Worm (Caenorhabditis elegans): ENCODE data around the gene fbxb-24.
A peak's percentile ranks its signal among the peaks of the same experiment; 100 is the strongest.

fbxb-24 gene

ce11 chrIII:11936668-11937276, 28.0 kb downstream of the fbxb-24 start:
- TF ChIP-seq set-16 (GFP tag; IDR thresholded peaks at IDR 0.05) = peak; percentile 86
- peak in 1 of 2 experiments; percentile 53 for TF ChIP-seq unc-62 (GFP tag; optimal IDR thresholded peaks at IDR 0.05 in 1 of 2)
- TF ChIP-seq unc-62 (tag; optimal IDR thresholded peaks at IDR 0.05) = no peak
- TF ChIP-seq ZK337.2 (GFP tag; IDR thresholded peaks at IDR 0.05) = no peak
- TF ChIP-seq hlh-30 (tag; optimal IDR thresholded peaks at IDR 0.05; ENCODE audit: insufficient read depth) = no peak
- TF ChIP-seq dmd-9 (GFP tag; IDR thresholded peaks at IDR 0.05) = no peak
- TF ChIP-seq Y48G9A.11 (GFP tag; IDR thresholded peaks at IDR 0.05) = no peak
- TF ChIP-seq spr-1 (tag; optimal IDR thresholded peaks at IDR 0.05) = no peak

ce11 chrIII:11937911-11938310, 29.2 kb downstream of the fbxb-24 start:
- TF ChIP-seq zfp-2 (tag; optimal IDR thresholded peaks at IDR 0.05) = no peak
- TF ChIP-seq aly-2 (tag; optimal IDR thresholded peaks at IDR 0.05) = no peak
- TF ChIP-seq nhr-102 (tag; optimal IDR thresholded peaks at IDR 0.05) = no peak

- TF ChIP-seq aha-1 (tag) = peak; percentile 54
- no peak for TF ChIP-seq mes-2 (tag; optimal IDR thresholded peaks at IDR 0.05; ENCODE audit: poor library complexity, severe bottlenecking)
- TF ChIP-seq unc-62 (GFP tag; optimal IDR thresholded peaks at IDR 0.05 in 1 of 2) = peak in 1 of 2 experiments; percentile 91
- TF ChIP-seq unc-62 (tag; optimal IDR thresholded peaks at IDR 0.05) = no peak
- no peak for TF ChIP-seq mxl-2 (GFP tag; conservative IDR thresholded peaks at IDR 0.05)
- TF ChIP-seq F26F4.8 (GFP tag; conservative IDR thresholded peaks at IDR 0.05) = no peak
- no peak for TF ChIP-seq hif-1 (tag; optimal IDR thresholded peaks at IDR 0.05)
- TF ChIP-seq fkh-10 (GFP tag; optimal IDR thresholded peaks at IDR 0.05) = no peak
These were observed 29.8 kb downstream of the fbxb-24 start for ce11 chrIII:11938525-11938924.

ce11 chrIII:11942664-11943063, 33.9 kb downstream of the fbxb-24 start:
- TF ChIP-seq daf-16 (GFP tag; optimal IDR thresholded peaks at IDR 0.05) (peak in 1 of 2 experiments; percentile 73), daf-16 (tag; optimal IDR thresholded peaks at IDR 0.05) (no peak), daf-8 (GFP tag; IDR thresholded peaks at IDR 0.05) (no peak), nhr-6 (tag; optimal IDR thresholded peaks at IDR 0.05) (no peak), dpl-1 (GFP tag; optimal IDR thresholded peaks at IDR 0.05) (no peak), lin-38 (GFP tag; IDR thresholded peaks at IDR 0.05) (no peak), nhr-42 (GFP tag; IDR thresholded peaks at IDR 0.05) (0 out of 2 replicates have a peak, but pooled peaks have one; percentile 11), mxl-3 (GFP tag; optimal IDR thresholded peaks at IDR 0.05) (no peak), D1046.2 (GFP tag; IDR thresholded peaks at IDR 0.05) (0 out of 2 replicates have a peak, but pooled peaks have one; percentile 12), aha-1 (tag) (peak; percentile 81), hlh-11 (tag; optimal IDR thresholded peaks at IDR 0.05) (peak; percentile 55)

ce11 chrIII:11946062-11946749, 37.4 kb downstream of the fbxb-24 start:
- peak; percentile 100 for TF ChIP-seq mes-2 (tag; optimal IDR thresholded peaks at IDR 0.05; ENCODE audit: poor library complexity, severe bottlenecking)
- TF ChIP-seq F37D6.2 (tag; optimal IDR thresholded peaks at IDR 0.05) = peak; percentile 71
- TF ChIP-seq T26A8.4 (GFP tag; IDR thresholded peaks at IDR 0.05) = 0 out of 2 replicates have a peak, but pooled peaks have one; percentile 53
- TF ChIP-seq duxl-1 (tag; optimal IDR thresholded peaks at IDR 0.05; ENCODE audit: poor library complexity) = peak; percentile 93
- TF ChIP-seq snpc-1.2 (GFP tag; IDR thresholded peaks at IDR 0.05) = no peak
- peak; percentile 66 for TF ChIP-seq sdz-12 (GFP tag; optimal IDR thresholded peaks at IDR 0.05)
- TF ChIP-seq hif-1 (tag; optimal IDR thresholded peaks at IDR 0.05) = peak in 1 of 2 experiments; percentile 91
- no peak for TF ChIP-seq unc-39 (tag; optimal IDR thresholded peaks at IDR 0.05)
- TF ChIP-seq nhr-41 (GFP tag; IDR thresholded peaks at IDR 0.05) = no peak
- TF ChIP-seq Y5F2A.4 (GFP tag; optimal IDR thresholded peaks at IDR 0.05) = no peak
- TF ChIP-seq tra-1 (GFP tag; IDR thresholded peaks at IDR 0.05) = peak; percentile 85; the same call in 1 of the 2 replicates
- peak; percentile 20 for TF ChIP-seq nhr-48 (tag; optimal IDR thresholded peaks at IDR 0.05)
- peak; percentile 3 for TF ChIP-seq nhr-77 (tag; optimal IDR thresholded peaks at IDR 0.05)
- TF ChIP-seq lsy-2 (tag; optimal IDR thresholded peaks at IDR 0.05) = peak in 1 of 2 experiments; percentile 93
- TF ChIP-seq attf-4 (tag; optimal IDR thresholded peaks at IDR 0.05) = no peak
- no peak for TF ChIP-seq daf-19 (GFP tag; conservative IDR thresholded peaks at IDR 0.05)
- TF ChIP-seq egl-27 (tag; optimal IDR thresholded peaks at IDR 0.05) = no peak
- no peak for TF ChIP-seq lin-29 (GFP tag; IDR thresholded peaks at IDR 0.05)

Measured in whole organism, L4 larva.